Fruit fly (Drosophila melanogaster) whole organism, embryonic: ENCODE data around the gene betaTub65B.

Experiments
- Ada2b ChIP-seq: fragments of 200-800 bp; sonication (Bioruptor generic); IDR thresholded peaks from 2 replicates; pipeline ENCODE4 v1.3.6; 2022; ENCODE audit warnings: missing biosample characterization, missing genetic modification characterization
- BtbVII ChIP-seq: fragments of 200-800 bp; sonication (Bioruptor generic); optimal IDR thresholded peaks from 3 replicates; lab custom pipeline; 2017; ENCODE audit warnings: missing biosample characterization, mild to moderate bottlenecking, missing genetic modification characterization
- CG10959 ChIP-seq: fragments of 200-800 bp; sonication (Bioruptor generic); IDR thresholded peaks from 2 replicates; pipeline ENCODE4 v1.3.6; 2022; ENCODE audit warnings: missing biosample characterization, missing genetic modification characterization
- CG11247 ChIP-seq: fragments of 200-800 bp; sonication (Bioruptor generic); IDR thresholded peaks from 2 replicates; pipeline ENCODE4 v1.3.6; 2022; ENCODE audit warnings: missing biosample characterization, missing genetic modification characterization
- CG12659 ChIP-seq: fragments of 200-800 bp; sonication (Bioruptor generic); optimal IDR thresholded peaks from 3 replicates; lab custom pipeline; 2017; ENCODE audit warnings: mild to moderate bottlenecking, missing biosample characterization, missing genetic modification reagents, missing genetic modification characterization
- CG13424 ChIP-seq: fragments of 200-800 bp; sonication (Bioruptor generic); optimal IDR thresholded peaks from 2 replicates; lab custom pipeline; 2019; ENCODE audit warnings: missing biosample characterization, mild to moderate bottlenecking, missing genetic modification characterization, moderate library complexity
- CG14860 ChIP-seq: fragments of 200-800 bp; sonication (Bioruptor generic); IDR thresholded peaks from 3 replicates; pipeline ENCODE4 v1.3.6; 2022; ENCODE audit warnings: missing biosample characterization, missing genetic modification characterization; ENCODE audit not compliant: partially characterized antibody
- CG15011 ChIP-seq: fragments of 200-800 bp; sonication (Bioruptor generic); optimal IDR thresholded peaks from 3 replicates; lab custom pipeline; 2018; ENCODE audit warnings: missing biosample characterization, mild to moderate bottlenecking, missing genetic modification characterization
- CG15514 ChIP-seq: fragments of 200-800 bp; sonication (Bioruptor generic); optimal IDR thresholded peaks from 3 replicates; lab custom pipeline; 2017; ENCODE audit warnings: missing biosample characterization, missing genetic modification characterization, mild to moderate bottlenecking, moderate library complexity, missing genetic modification reagents
- CG1602 ChIP-seq: fragments of 200-800 bp; sonication (Bioruptor generic); optimal IDR thresholded peaks from 3 replicates; lab custom pipeline; 2016; ENCODE audit warnings: missing biosample characterization, missing genetic modification characterization
- CG17802 ChIP-seq: fragments of 200-800 bp; sonication (Bioruptor generic); optimal IDR thresholded peaks from 2 replicates; lab custom pipeline; 2018; ENCODE audit warnings: missing biosample characterization, mild to moderate bottlenecking, missing genetic modification characterization, moderate library complexity
- CG2129 ChIP-seq: fragments of 200-800 bp; sonication (Bioruptor generic); IDR thresholded peaks from 2 replicates; pipeline ENCODE4 v1.3.6; 2022; ENCODE audit warnings: missing biosample characterization, missing genetic modification characterization; ENCODE audit not compliant: partially characterized antibody
- CG2678 ChIP-seq: fragments of 200-800 bp; sonication (Bioruptor generic); optimal IDR thresholded peaks from 3 replicates; lab custom pipeline; 2019; ENCODE audit warnings: missing biosample characterization, mild to moderate bottlenecking, missing genetic modification characterization, moderate library complexity
- CG2889 ChIP-seq: fragments of 200-800 bp; sonication (Bioruptor generic); IDR thresholded peaks from 3 replicates; pipeline ENCODE4 v1.3.6; 2022; ENCODE audit warnings: missing biosample characterization, missing genetic modification characterization
- CG30431 ChIP-seq: fragments of 200-800 bp; sonication (Bioruptor generic); optimal IDR thresholded peaks from 2 replicates; lab custom pipeline; 2017; ENCODE audit warnings: missing biosample characterization, missing genetic modification characterization
- CG32532 ChIP-seq: fragments of 200-800 bp; sonication (Bioruptor generic); IDR thresholded peaks from 2 replicates; pipeline ENCODE4 v1.3.6; 2022; ENCODE audit warnings: missing biosample characterization, missing genetic modification characterization
- CG3995 ChIP-seq: fragments of 200-800 bp; sonication (Bioruptor generic); optimal IDR thresholded peaks from 3 replicates; lab custom pipeline; 2016; ENCODE audit warnings: missing biosample characterization, missing genetic modification characterization
- CG7963 ChIP-seq: fragments of 200-800 bp; sonication (Bioruptor generic); IDR thresholded peaks from 3 replicates; pipeline ENCODE4 v1.3.6; 2022; ENCODE audit warnings: missing biosample characterization, missing genetic modification characterization; ENCODE audit not compliant: partially characterized antibody
- CG8924 ChIP-seq: fragments of 200-800 bp; optimal IDR thresholded peaks from 3 replicates; lab custom pipeline; 2019; ENCODE audit warnings: missing biosample characterization, mild to moderate bottlenecking, missing genetic modification characterization, moderate library complexity
- CTCF ChIP-seq: fragments of 200-800 bp; sonication (Bioruptor generic); optimal IDR thresholded peaks from 2 replicates; lab custom pipeline; 2017; ENCODE audit warnings: missing biosample characterization, mild to moderate bottlenecking, missing genetic modification characterization, moderate library complexity
- Deaf1 ChIP-seq: fragments of 200-800 bp; optimal IDR thresholded peaks from 3 replicates; lab custom pipeline; 2019; ENCODE audit warnings: missing biosample characterization, mild to moderate bottlenecking, missing genetic modification characterization, moderate library complexity
- E2f2 ChIP-seq: fragments of 200-800 bp; sonication (Bioruptor generic); IDR thresholded peaks from 2 replicates; pipeline ENCODE4 v1.3.6; 2022; ENCODE audit warnings: missing biosample characterization, missing genetic modification characterization
- HLH4C ChIP-seq: fragments of 200-800 bp; sonication (Bioruptor generic); IDR thresholded peaks from 3 replicates; pipeline ENCODE4 v1.3.6; 2022; ENCODE audit warnings: missing biosample characterization, missing genetic modification characterization; ENCODE audit not compliant: partially characterized antibody
- HmgD ChIP-seq: fragments of 200-800 bp; sonication (Bioruptor generic); optimal IDR thresholded peaks from 3 replicates; lab custom pipeline; 2016; ENCODE audit warnings: missing biosample characterization, missing genetic modification characterization
- Meics ChIP-seq: fragments of 200-800 bp; sonication (Bioruptor generic); optimal IDR thresholded peaks from 2 replicates; lab custom pipeline; 2017; ENCODE audit warnings: missing biosample characterization, mild to moderate bottlenecking, missing genetic modification characterization
- Nf-YB ChIP-seq: fragments of 200-800 bp; sonication (Bioruptor generic); optimal IDR thresholded peaks from 3 replicates; lab custom pipeline; 2019; ENCODE audit warnings: missing biosample characterization, mild to moderate bottlenecking, missing genetic modification characterization, moderate library complexity
- NfI ChIP-seq: fragments of 200-800 bp; sonication (Bioruptor generic); optimal IDR thresholded peaks from 3 replicates; lab custom pipeline; 2018; ENCODE audit warnings: missing biosample characterization, mild to moderate bottlenecking, missing genetic modification characterization, moderate library complexity
- Opbp ChIP-seq: fragments of 200-800 bp; sonication (Bioruptor generic); IDR thresholded peaks from 3 replicates; pipeline ENCODE4 v1.3.6; 2022; ENCODE audit warnings: missing biosample characterization, missing genetic modification characterization; ENCODE audit not compliant: partially characterized antibody
- PHDP ChIP-seq: fragments of 200-800 bp; sonication (Bioruptor generic); optimal IDR thresholded peaks from 3 replicates; lab custom pipeline; 2018; ENCODE audit warnings: missing biosample characterization, mild to moderate bottlenecking, missing genetic modification characterization, moderate library complexity
- al ChIP-seq: fragments of 200-800 bp; sonication (Bioruptor generic); IDR thresholded peaks from 2 replicates; pipeline ENCODE4 v1.3.6; 2022; ENCODE audit warnings: missing biosample characterization, missing genetic modification characterization
- corto ChIP-seq: fragments of 200-800 bp; sonication (Bioruptor generic); optimal IDR thresholded peaks from 2 replicates; lab custom pipeline; 2016; ENCODE audit warnings: missing biosample characterization, mild to moderate bottlenecking, missing genetic modification characterization, moderate library complexity
- dpn ChIP-seq, 2 experiments: fragments of 200-800 bp; sonication (Bioruptor generic); optimal IDR thresholded peaks; 3 replicates each; lab custom pipeline; 2016; ENCODE audit warnings: missing biosample characterization in 2 of 2, missing genetic modification characterization in 2 of 2
- exex ChIP-seq: fragments of 200-800 bp; sonication (Bioruptor generic); optimal IDR thresholded peaks from 4 replicates; lab custom pipeline; 2018; ENCODE audit warnings: missing biosample characterization, mild to moderate bottlenecking, missing genetic modification characterization, moderate library complexity
- eyg ChIP-seq: fragments of 200-800 bp; sonication (Bioruptor generic); optimal IDR thresholded peaks from 3 replicates; lab custom pipeline; 2016; ENCODE audit warnings: missing biosample characterization, missing genetic modification characterization
- gem ChIP-seq: fragments of 200-800 bp; sonication (Bioruptor generic); optimal IDR thresholded peaks from 2 replicates; lab custom pipeline; 2019; ENCODE audit warnings: missing biosample characterization, mild to moderate bottlenecking, missing genetic modification characterization, moderate library complexity
- hkb ChIP-seq, 2 experiments: fragments of 200-800 bp in 1 of 2; fragments of >200 bp in 1 of 2; sonication (Bioruptor generic) in 1 of 2; IDR thresholded peaks in 1 of 2; optimal IDR thresholded peaks in 1 of 2; 2 replicates each; pipeline versions ENCODE4 v1.3.6 to Lab custom; 2017 to 2022; ENCODE audit warnings: missing biosample characterization in 1 of 2, missing genetic modification characterization in 1 of 2
- hth ChIP-seq: fragments of >200 bp; optimal IDR thresholded peaks from 2 replicates; lab custom pipeline; 2017; ENCODE audit warnings: inconsistent platforms
- kay ChIP-seq: fragments of 200-800 bp; sonication (Bioruptor generic); optimal IDR thresholded peaks from 2 replicates; lab custom pipeline; 2016; ENCODE audit warnings: missing biosample characterization, missing genetic modification characterization
- knrl ChIP-seq: fragments of 200-800 bp; sonication (Bioruptor generic); IDR thresholded peaks from 3 replicates; pipeline ENCODE4 v1.3.6; 2022; ENCODE audit warnings: missing biosample characterization, missing genetic modification characterization; ENCODE audit not compliant: partially characterized antibody
- lbe ChIP-seq: fragments of 200-800 bp; sonication (Bioruptor generic); optimal IDR thresholded peaks from 2 replicates; lab custom pipeline; 2016; ENCODE audit warnings: missing biosample characterization, mild to moderate bottlenecking, missing genetic modification characterization
- lilli ChIP-seq: fragments of 200-800 bp; sonication (Bioruptor generic); optimal IDR thresholded peaks from 3 replicates; lab custom pipeline; 2016; ENCODE audit warnings: missing biosample characterization, missing genetic modification characterization
- pum ChIP-seq: fragments of 200-800 bp; sonication (Bioruptor generic); optimal IDR thresholded peaks from 2 replicates; lab custom pipeline; 2016; ENCODE audit warnings: missing biosample characterization, missing genetic modification characterization
- row ChIP-seq: fragments of 200-800 bp; sonication (Bioruptor generic); IDR thresholded peaks from 3 replicates; pipeline ENCODE4 v1.3.6; 2022; ENCODE audit warnings: missing biosample characterization, missing genetic modification characterization
- slbo ChIP-seq: fragments of 200-800 bp; sonication (Bioruptor generic); IDR thresholded peaks from 2 replicates; pipeline ENCODE4 v1.3.6; 2022; ENCODE audit warnings: missing biosample characterization, missing genetic modification characterization
- sna ChIP-seq: fragments of 200-800 bp; sonication (Bioruptor generic); IDR thresholded peaks from 2 replicates; pipeline ENCODE4 v1.3.6; 2022; ENCODE audit warnings: missing biosample characterization, missing genetic modification characterization; ENCODE audit not compliant: partially characterized antibody
- ssp ChIP-seq: fragments of 200-800 bp; sonication (Bioruptor generic); IDR thresholded peaks from 2 replicates; pipeline ENCODE4 v1.3.6; 2022; ENCODE audit warnings: missing biosample characterization, missing genetic modification characterization
- wor ChIP-seq: fragments of 200-800 bp; sonication (Bioruptor generic); IDR thresholded peaks from 2 replicates; pipeline ENCODE4 v1.3.6; 2022; ENCODE audit warnings: missing biosample characterization, missing genetic modification characterization
- zen2 ChIP-seq: fragments of 200-800 bp; sonication (Bioruptor generic); IDR thresholded peaks from 3 replicates; pipeline ENCODE4 v1.3.6; 2022; ENCODE audit warnings: missing biosample characterization, missing genetic modification characterization; ENCODE audit not compliant: partially characterized antibody

betaTub65B gene

DNA sequence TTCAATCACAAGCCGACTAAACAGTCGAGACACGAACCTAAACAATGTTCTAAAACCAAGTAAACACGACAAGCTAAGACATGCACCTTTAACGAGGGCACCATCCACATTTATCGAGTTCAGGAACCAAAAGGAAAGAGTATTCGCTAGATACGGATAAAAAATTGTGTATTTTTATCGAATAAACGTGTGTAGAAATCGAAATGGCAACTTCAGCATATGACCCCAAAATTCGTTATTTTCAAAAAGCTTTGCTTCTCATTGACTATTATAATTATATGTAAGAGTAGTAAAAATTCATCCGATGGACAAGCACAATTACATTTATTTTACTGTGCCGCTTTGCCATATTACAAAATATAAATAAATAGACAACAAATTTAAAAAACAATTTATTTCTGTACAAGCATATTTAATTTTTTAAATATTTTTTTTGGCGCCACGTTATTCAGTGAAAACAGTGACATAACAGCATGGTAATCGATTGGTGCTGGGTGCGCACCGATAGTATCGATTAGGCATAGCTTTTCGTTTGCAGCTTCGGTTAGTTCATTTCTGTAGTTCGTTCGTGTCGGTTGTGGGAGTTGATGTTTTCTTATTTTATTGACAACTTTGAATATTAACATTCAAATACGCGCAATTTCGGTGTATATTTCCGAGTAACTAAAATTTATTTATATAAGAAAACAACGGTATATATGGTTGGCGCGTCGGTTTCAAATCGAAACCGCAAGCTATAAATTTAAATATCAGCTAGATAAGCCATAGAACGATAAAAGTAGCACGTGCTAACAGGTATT lies 19.8 kb downstream of the betaTub65B start, which contains the start of gene MCU (continued):
- TF ChIP-seq CG14860 (GFP tag; lab: Robert Waterston, UW) (peak; percentile 90), E2f2 (peak; percentile 96), PHDP (tag; lab: Kevin White, UChicago) (peak; percentile 13), lbe (GFP tag; lab: Kevin White, UChicago) (peak; percentile 54), Ada2b (no peak), sna (peak; percentile 94), corto (GFP tag; lab: Kevin White, UChicago) (peak; percentile 55), CG13424 (tag; lab: Kevin White, UChicago) (no peak), wor (GFP tag; lab: Robert Waterston, UW) (no peak), CG32532 (peak; percentile 47), pum (GFP tag; lab: Kevin White, UChicago) (no peak), al (peak; percentile 33; the same call in 1 of the 2 replicates), CG3995 (peak; percentile 98), ssp (GFP tag; lab: Robert Waterston, UW) (no peak), hth (lab: Kevin White, UChicago) (no peak), CG10959 (GFP tag; lab: Robert Waterston, UW) (no peak), knrl (GFP tag; lab: Robert Waterston, UW) (peak; percentile 95), zen2 (GFP tag; lab: Robert Waterston, UW) (peak; percentile 86), dpn (GFP tag; optimal IDR thresholded peaks at IDR 0.05; lab: Kevin White, UChicago) (peak in 1 of 2 experiments; percentile 24), CG2889 (GFP tag; lab: Robert Waterston, UW) (no peak), Nf-YB (GFP tag; lab: Kevin White, UChicago) (peak; percentile 30), CG2678 (tag; lab: Kevin White, UChicago) (no peak), CG1602 (GFP tag; lab: Kevin White, UChicago) (peak; percentile 5), CG15011 (GFP tag; lab: Kevin White, UChicago) (no peak), row (GFP tag; lab: Robert Waterston, UW) (peak; percentile 40; the same call in 1 of the 3 replicates), Deaf1 (peak; percentile 93), Meics (GFP tag; lab: Kevin White, UChicago) (peak; percentile 5), HLH4C (GFP tag; lab: Robert Waterston, UW) (peak; percentile 94), kay (GFP tag; lab: Kevin White, UChicago) (no peak), CG11247 (GFP tag; lab: Robert Waterston, UW) (no peak), CG30431 (GFP tag; lab: Kevin White, UChicago) (no peak), HmgD (peak; percentile 3), CG7963 (GFP tag; lab: Robert Waterston, UW) (peak; percentile 87), lilli (GFP tag; lab: Kevin White, UChicago) (peak; percentile 55), slbo (peak; percentile 48; the same call in 1 of the 2 replicates), gem (tag; lab: Kevin White, UChicago) (peak; percentile 9), CTCF (GFP tag; lab: Kevin White, UChicago) (peak; percentile 85), Opbp (peak; percentile 95), CG17802 (tag; lab: Kevin White, UChicago) (no peak), CG8924 (peak; percentile 11), NfI (GFP tag; lab: Kevin White, UChicago) (peak; percentile 11), hkb (optimal IDR thresholded peaks at IDR 0.05; lab: Kevin White, UChicago) (peak; percentile 50), hkb (GFP tag; IDR thresholded peaks at IDR 0.05; lab: Robert Waterston, UW) (no peak), CG15514 (GFP tag; lab: Kevin White, UChicago) (peak; percentile 98), BtbVII (peak; percentile 35), exex (tag; lab: Kevin White, UChicago) (no peak), CG2129 (GFP tag; lab: Robert Waterston, UW) (peak; percentile 71), CG12659 (GFP tag; lab: Kevin White, UChicago) (peak; percentile 56), eyg (GFP tag; lab: Kevin White, UChicago) (no peak)
